Worm (Caenorhabditis elegans): ENCODE data around the gene D2089.3.

DNA sequence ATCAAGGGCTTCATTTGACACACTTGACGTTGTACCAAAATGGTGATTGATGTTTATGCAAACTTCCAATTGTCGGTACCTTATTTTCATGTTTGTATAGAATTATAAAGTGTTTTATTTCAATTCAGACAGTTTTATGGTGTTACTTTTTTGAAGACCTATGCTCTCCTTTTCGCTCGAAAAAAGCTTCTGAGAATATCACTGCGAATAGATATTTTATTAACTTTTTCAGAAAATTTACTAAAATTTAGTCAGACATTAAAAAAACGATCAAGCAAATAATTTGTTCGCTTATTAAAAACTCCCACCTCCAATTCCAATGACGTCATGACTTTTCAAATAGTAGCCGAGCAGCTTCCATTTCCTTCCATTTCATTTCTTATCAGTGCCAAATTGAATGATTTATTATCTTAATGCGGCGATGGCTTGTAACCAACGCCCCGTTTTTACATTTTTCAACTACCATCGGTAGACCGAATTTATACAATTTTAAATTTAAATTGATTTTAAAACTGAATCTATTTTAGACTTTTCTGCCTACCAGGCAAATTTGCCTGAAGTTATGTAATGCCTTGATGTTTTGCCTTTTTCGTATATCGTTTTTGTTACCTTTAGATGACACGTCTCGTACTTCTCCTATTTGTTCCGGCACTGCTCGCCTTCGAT is 17.9 kb downstream of the D2089.3 start, which contains the start of gene M28.10:
- TF ChIP-seq W03F9.2 (tag; optimal IDR thresholded peaks at IDR 0.05) (no peak), him-1 (tag; optimal IDR thresholded peaks at IDR 0.05) (no peak)

All from whole organism, L4/young adult.